Fruit fly (Drosophila melanogaster) whole organism, embryonic: ENCODE measurements around the gene Ugt49B2.

Experiments used
- Atf-2 ChIP-seq: fragments of 200-800 bp; sonication (Bioruptor generic); optimal IDR thresholded peaks from 2 replicates; lab custom pipeline; 2016; ENCODE audit warnings: missing biosample characterization, missing genetic modification characterization
- Atf6 ChIP-seq: fragments of 200-800 bp; sonication (Bioruptor generic); IDR thresholded peaks from 2 replicates; pipeline ENCODE4 v1.3.6; 2022; ENCODE audit warnings: missing biosample characterization, missing genetic modification characterization
- CG10431 ChIP-seq: fragments of 200-800 bp; sonication (Bioruptor generic); optimal IDR thresholded peaks from 3 replicates; lab custom pipeline; 2018; ENCODE audit warnings: missing biosample characterization, mild to moderate bottlenecking, missing genetic modification characterization
- CG12236 ChIP-seq: fragments of 200-800 bp; sonication (Bioruptor generic); optimal IDR thresholded peaks from 2 replicates; lab custom pipeline; 2016; ENCODE audit warnings: missing biosample characterization, missing genetic modification characterization
- CG13296 ChIP-seq: fragments of 200-800 bp; sonication (Bioruptor generic); optimal IDR thresholded peaks from 3 replicates; lab custom pipeline; 2018; ENCODE audit warnings: missing biosample characterization, mild to moderate bottlenecking, missing genetic modification characterization
- CG15601 ChIP-seq: fragments of 200-800 bp; sonication (Bioruptor generic); optimal IDR thresholded peaks from 3 replicates; lab custom pipeline; 2019; ENCODE audit warnings: missing biosample characterization, mild to moderate bottlenecking, missing genetic modification characterization, moderate library complexity
- CG1602 ChIP-seq: fragments of 200-800 bp; sonication (Bioruptor generic); optimal IDR thresholded peaks from 3 replicates; lab custom pipeline; 2016; ENCODE audit warnings: missing biosample characterization, missing genetic modification characterization
- CG16863 ChIP-seq: fragments of 200-800 bp; sonication (Bioruptor generic); optimal IDR thresholded peaks from 3 replicates; lab custom pipeline; 2016; ENCODE audit warnings: missing biosample characterization, missing genetic modification characterization
- CG17568 ChIP-seq: fragments of 200-800 bp; sonication (Bioruptor generic); optimal IDR thresholded peaks from 2 replicates; lab custom pipeline; 2018; ENCODE audit warnings: missing biosample characterization, mild to moderate bottlenecking, missing genetic modification characterization, moderate library complexity
- CG17612 ChIP-seq: fragments of 200-800 bp; sonication (Bioruptor generic); IDR thresholded peaks from 2 replicates; pipeline ENCODE4 v1.3.6; 2022; ENCODE audit warnings: missing biosample characterization, missing genetic modification characterization
- CG2120 ChIP-seq: fragments of 200-800 bp; sonication (Bioruptor generic); optimal IDR thresholded peaks from 3 replicates; lab custom pipeline; 2016; ENCODE audit warnings: missing biosample characterization, missing genetic modification characterization
- CG30431 ChIP-seq: fragments of 200-800 bp; sonication (Bioruptor generic); optimal IDR thresholded peaks from 2 replicates; lab custom pipeline; 2017; ENCODE audit warnings: missing biosample characterization, missing genetic modification characterization
- CG31388 ChIP-seq: fragments of 200-800 bp; sonication (Bioruptor generic); optimal IDR thresholded peaks from 2 replicates; lab custom pipeline; 2016; ENCODE audit warnings: missing biosample characterization, missing genetic modification characterization
- CG3163 ChIP-seq: fragments of 200-800 bp; sonication (Bioruptor generic); optimal IDR thresholded peaks from 3 replicates; lab custom pipeline; 2016; ENCODE audit warnings: missing biosample characterization, missing genetic modification characterization
- CG3838 ChIP-seq: fragments of 200-800 bp; sonication (Bioruptor generic); optimal IDR thresholded peaks from 3 replicates; lab custom pipeline; 2016; ENCODE audit warnings: missing biosample characterization, missing genetic modification characterization
- CG6175 ChIP-seq: fragments of 200-800 bp; sonication (Bioruptor generic); IDR thresholded peaks from 3 replicates; pipeline ENCODE4 v1.3.6; 2022; ENCODE audit warnings: missing biosample characterization, missing genetic modification characterization
- CG7271 ChIP-seq: fragments of 200-800 bp; sonication (Bioruptor generic); optimal IDR thresholded peaks from 2 replicates; lab custom pipeline; 2018; ENCODE audit warnings: missing biosample characterization, mild to moderate bottlenecking, missing genetic modification characterization, moderate library complexity
- CG7839 ChIP-seq: fragments of 200-800 bp; sonication (Bioruptor generic); optimal IDR thresholded peaks from 3 replicates; lab custom pipeline; 2018; ENCODE audit warnings: missing biosample characterization, mild to moderate bottlenecking, missing genetic modification characterization, moderate library complexity
- CG8290 ChIP-seq, 3 experiments: fragments of 200-800 bp; sonication (Bioruptor generic); optimal IDR thresholded peaks; 2 replicates each; lab custom pipeline; 2016 to 2019; ENCODE audit warnings: missing biosample characterization in 3 of 3, missing genetic modification characterization in 3 of 3, mild to moderate bottlenecking in 2 of 3, moderate library complexity in 1 of 3
- CG8944 ChIP-seq: fragments of 200-800 bp; sonication (Bioruptor generic); optimal IDR thresholded peaks from 3 replicates; lab custom pipeline; 2016; ENCODE audit warnings: missing biosample characterization, missing genetic modification characterization
- CTCF ChIP-seq: fragments of 200-800 bp; sonication (Bioruptor generic); optimal IDR thresholded peaks from 2 replicates; lab custom pipeline; 2017; ENCODE audit warnings: missing biosample characterization, mild to moderate bottlenecking, missing genetic modification characterization, moderate library complexity
- Chrac-16 ChIP-seq: fragments of 200-800 bp; sonication (Bioruptor generic); optimal IDR thresholded peaks from 3 replicates; lab custom pipeline; 2016; ENCODE audit warnings: missing biosample characterization, missing genetic modification characterization
- CkIIα-i1 ChIP-seq: fragments of 200-800 bp; sonication (Bioruptor generic); IDR thresholded peaks from 2 replicates; pipeline ENCODE4 v1.3.6; 2022; ENCODE audit warnings: missing biosample characterization, missing genetic modification characterization
- Fer1 ChIP-seq: fragments of 200-800 bp; sonication (Bioruptor generic); optimal IDR thresholded peaks from 2 replicates; lab custom pipeline; 2017; ENCODE audit warnings: missing biosample characterization, mild to moderate bottlenecking, missing genetic modification characterization
- Hr51 ChIP-seq, 2 experiments: fragments of 200-800 bp; sonication (Bioruptor generic); optimal IDR thresholded peaks; 2 replicates in 1 of 2; 3 replicates in 1 of 2; lab custom pipeline; 2016 to 2018; ENCODE audit warnings: missing biosample characterization in 2 of 2, missing genetic modification characterization in 2 of 2, mild to moderate bottlenecking in 1 of 2, moderate library complexity in 1 of 2
- Hsf ChIP-seq: fragments of 200-800 bp; sonication (Bioruptor generic); optimal IDR thresholded peaks from 3 replicates; lab custom pipeline; 2016; ENCODE audit warnings: missing biosample characterization, missing genetic modification characterization
- Oaz ChIP-seq: fragments of 200-800 bp; sonication (Bioruptor generic); IDR thresholded peaks from 2 replicates; pipeline ENCODE4 v1.3.6; 2022; ENCODE audit warnings: missing biosample characterization, missing genetic modification characterization
- Optix ChIP-seq: fragments of 200-800 bp; sonication (Bioruptor generic); IDR thresholded peaks from 3 replicates; pipeline ENCODE4 v1.3.6; 2022; ENCODE audit warnings: missing biosample characterization, missing genetic modification characterization
- Pdp1 ChIP-seq, 2 experiments: fragments of 200-800 bp; sonication (Bioruptor generic); optimal IDR thresholded peaks; 3 replicates each; lab custom pipeline; 2016; ENCODE audit warnings: missing biosample characterization in 2 of 2, missing genetic modification characterization in 2 of 2, mild to moderate bottlenecking in 1 of 2, moderate library complexity in 1 of 2
- Sry-β ChIP-seq: fragments of 200-800 bp; sonication (Bioruptor generic); optimal IDR thresholded peaks from 2 replicates; lab custom pipeline; 2018; ENCODE audit warnings: missing biosample characterization, mild to moderate bottlenecking, missing genetic modification characterization, moderate library complexity
- Usf ChIP-seq: fragments of 200-800 bp; sonication (Bioruptor generic); optimal IDR thresholded peaks from 2 replicates; lab custom pipeline; 2017; ENCODE audit warnings: missing genotype, missing biosample characterization, missing genetic modification characterization
- ab ChIP-seq: fragments of 200-800 bp; sonication (Bioruptor generic); optimal IDR thresholded peaks from 2 replicates; lab custom pipeline; 2016; ENCODE audit warnings: missing biosample characterization, missing genetic modification characterization
- ac ChIP-seq: fragments of 200-800 bp; sonication (Bioruptor generic); optimal IDR thresholded peaks from 3 replicates; lab custom pipeline; 2017; ENCODE audit warnings: missing biosample characterization, mild to moderate bottlenecking, missing genetic modification characterization
- bab2 ChIP-seq: fragments of 200-800 bp; sonication (Bioruptor generic); optimal IDR thresholded peaks from 2 replicates; lab custom pipeline; 2016; ENCODE audit warnings: missing biosample characterization, missing genetic modification characterization
- cad ChIP-seq: fragments of >200 bp; optimal IDR thresholded peaks from 2 replicates; lab custom pipeline; 2017; ENCODE audit warnings: missing biosample characterization, missing genetic modification characterization
- dmrt11E ChIP-seq: fragments of 200-800 bp; sonication (Bioruptor generic); optimal IDR thresholded peaks from 3 replicates; lab custom pipeline; 2018; ENCODE audit warnings: missing biosample characterization, mild to moderate bottlenecking, missing genetic modification characterization, moderate library complexity
- kay ChIP-seq: fragments of 200-800 bp; sonication (Bioruptor generic); optimal IDR thresholded peaks from 2 replicates; lab custom pipeline; 2016; ENCODE audit warnings: missing biosample characterization, missing genetic modification characterization
- lab ChIP-seq: fragments of 200-800 bp; sonication (Bioruptor generic); optimal IDR thresholded peaks from 3 replicates; lab custom pipeline; 2017; ENCODE audit warnings: missing biosample characterization, missing genetic modification characterization, mild to moderate bottlenecking, moderate library complexity, missing genetic modification reagents
- lov ChIP-seq, 2 experiments: fragments of 200-800 bp in 1 of 2; fragments of >200 bp in 1 of 2; sonication (Bioruptor generic) in 1 of 2; IDR thresholded peaks in 1 of 2; optimal IDR thresholded peaks in 1 of 2; 2 replicates in 1 of 2; 3 replicates in 1 of 2; pipeline versions ENCODE4 v1.3.6 to Lab custom; 2017 to 2022; ENCODE audit warnings: missing biosample characterization in 1 of 2, missing genetic modification characterization in 1 of 2
- odd ChIP-seq: fragments of 200-800 bp; sonication (Bioruptor generic); optimal IDR thresholded peaks from 2 replicates; lab custom pipeline; 2017; ENCODE audit warnings: missing biosample characterization, mild to moderate bottlenecking, missing genetic modification characterization
- pb ChIP-seq: fragments of 200-800 bp; sonication (Bioruptor generic); optimal IDR thresholded peaks from 3 replicates; lab custom pipeline; 2016; ENCODE audit warnings: missing biosample characterization, missing genetic modification characterization
- pnt ChIP-seq: fragments of 200-800 bp; sonication (Bioruptor generic); optimal IDR thresholded peaks from 3 replicates; lab custom pipeline; 2016; ENCODE audit warnings: missing biosample characterization, missing genetic modification characterization
- psq ChIP-seq: fragments of 200-800 bp; sonication (Bioruptor generic); optimal IDR thresholded peaks from 2 replicates; lab custom pipeline; 2017; ENCODE audit warnings: missing biosample characterization, missing genetic modification characterization
- sisA ChIP-seq: fragments of 200-800 bp; sonication (Bioruptor generic); IDR thresholded peaks from 2 replicates; pipeline ENCODE4 v1.3.6; 2022; ENCODE audit warnings: missing biosample characterization, missing genetic modification characterization
- sob ChIP-seq: fragments of 200-800 bp; sonication (Bioruptor generic); IDR thresholded peaks from 2 replicates; pipeline ENCODE4 v1.3.6; 2022; ENCODE audit warnings: missing biosample characterization, missing genetic modification characterization
- sqz ChIP-seq: fragments of 200-800 bp; sonication (Bioruptor generic); optimal IDR thresholded peaks from 3 replicates; lab custom pipeline; 2018; ENCODE audit warnings: missing biosample characterization, mild to moderate bottlenecking, missing genetic modification characterization
- tgo ChIP-seq: fragments of 200-800 bp; sonication (Bioruptor generic); IDR thresholded peaks from 3 replicates; pipeline ENCODE4 v1.3.6; 2022; ENCODE audit warnings: missing biosample characterization, missing genetic modification characterization
- tio ChIP-seq: fragments of 200-800 bp; sonication (Bioruptor generic); optimal IDR thresholded peaks from 2 replicates; lab custom pipeline; 2017; ENCODE audit warnings: missing biosample characterization, missing genetic modification characterization, inconsistent platforms
- vfl ChIP-seq: fragments of 200-800 bp; sonication (Bioruptor generic); optimal IDR thresholded peaks from 2 replicates; lab custom pipeline; 2016; ENCODE audit warnings: missing biosample characterization, missing genetic modification characterization
- wek ChIP-seq: fragments of 200-800 bp; sonication (Bioruptor generic); optimal IDR thresholded peaks from 3 replicates; lab custom pipeline; 2018; ENCODE audit warnings: missing biosample characterization, mild to moderate bottlenecking, missing genetic modification characterization, moderate library complexity

Ugt49B2 gene

DNA sequence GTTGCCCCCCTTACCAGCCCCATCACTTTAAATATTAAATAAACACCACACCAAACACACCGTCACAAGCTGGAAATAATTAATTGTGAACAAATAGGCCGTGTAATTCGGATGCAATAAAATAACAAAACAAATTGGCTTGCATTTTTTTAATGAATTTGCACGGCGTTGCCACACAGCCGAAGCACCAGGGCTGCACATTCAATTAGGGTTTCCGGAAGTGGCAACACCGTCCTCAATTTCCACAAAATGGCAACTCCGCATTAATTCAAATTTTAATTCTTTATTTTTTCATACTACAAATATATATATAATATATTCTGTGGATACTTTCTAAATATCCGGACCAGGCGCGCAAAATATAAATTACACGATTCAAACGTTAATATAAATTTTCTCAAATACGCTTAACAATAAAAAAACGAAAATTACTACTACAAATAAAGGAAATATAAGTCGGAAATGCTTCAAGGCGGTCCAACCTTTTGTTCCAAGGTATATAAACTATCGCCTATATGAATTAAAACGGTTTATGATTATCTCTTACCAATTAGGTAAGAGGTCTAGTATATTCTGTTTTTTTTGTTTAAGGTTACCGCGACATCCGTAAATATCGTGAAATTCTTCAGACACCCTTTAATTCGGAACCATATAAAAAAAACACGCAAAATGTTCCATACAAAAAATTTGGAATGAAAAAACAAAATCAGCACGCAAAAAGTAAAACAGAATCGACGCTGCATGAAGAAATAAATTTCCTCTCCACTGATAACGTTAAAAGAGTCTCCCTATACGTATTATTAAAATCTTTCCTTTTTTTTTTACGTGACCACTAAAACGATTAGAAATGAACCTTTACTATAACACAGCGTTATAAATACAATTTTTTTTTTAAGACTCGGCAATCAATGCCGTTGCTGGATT, 25.9 kb downstream of the Ugt49B2 start (continued):
- peak in 1 of 2 experiments; percentile 18 for TF ChIP-seq Pdp1 (GFP tag; optimal IDR thresholded peaks at IDR 0.05; lab: Kevin White, UChicago)
- peak; percentile 66 for TF ChIP-seq Fer1 (GFP tag; lab: Kevin White, UChicago)
- TF ChIP-seq CG1602 (GFP tag; lab: Kevin White, UChicago), result no peak
- no peak for TF ChIP-seq CG31388
- no peak for TF ChIP-seq CG8290 (GFP tag; optimal IDR thresholded peaks at IDR 0.05; lab: Kevin White, UChicago)
- TF ChIP-seq CG8290 (tag; optimal IDR thresholded peaks at IDR 0.05; lab: Kevin White, UChicago), result no peak
- no peak for TF ChIP-seq CG3163 (GFP tag; lab: Kevin White, UChicago)
- TF ChIP-seq CG16863 (GFP tag; lab: Kevin White, UChicago), result no peak
- TF ChIP-seq CG8944 (GFP tag; lab: Kevin White, UChicago), result no peak
- no peak for TF ChIP-seq CG6175 (GFP tag; lab: Robert Waterston, UW)
- no peak for TF ChIP-seq CkIIα-i1 (GFP tag; lab: Robert Waterston, UW)
- no peak for TF ChIP-seq CG12236 (GFP tag; lab: Kevin White, UChicago)
- TF ChIP-seq Oaz, result no peak
- no peak for TF ChIP-seq Atf-2 (GFP tag; lab: Kevin White, UChicago)
- peak; percentile 85 for TF ChIP-seq sqz (GFP tag; lab: Kevin White, UChicago)
- TF ChIP-seq CG3838, result no peak
- TF ChIP-seq Usf (GFP tag; lab: Kevin White, UChicago), result no peak
- no peak for TF ChIP-seq CG15601
- TF ChIP-seq CG7839 (tag; lab: Kevin White, UChicago), result no peak
- no peak for TF ChIP-seq wek (GFP tag; lab: Kevin White, UChicago)
- no peak for TF ChIP-seq odd (GFP tag; lab: Kevin White, UChicago)
- no peak for TF ChIP-seq CG30431 (GFP tag; lab: Kevin White, UChicago)
- no peak for TF ChIP-seq bab2 (GFP tag; lab: Kevin White, UChicago)
- no peak for TF ChIP-seq psq (GFP tag; lab: Kevin White, UChicago)
- no peak for TF ChIP-seq CG7271 (tag; lab: Kevin White, UChicago)
- TF ChIP-seq pnt (GFP tag; lab: Kevin White, UChicago), result no peak
- peak; percentile 10 for TF ChIP-seq CG10431 (GFP tag; lab: Kevin White, UChicago)
- TF ChIP-seq pb (GFP tag; lab: Kevin White, UChicago), result no peak
- no peak for TF ChIP-seq Hsf (GFP tag; lab: Kevin White, UChicago)
- TF ChIP-seq tgo, result no peak
- no peak for TF ChIP-seq cad (GFP tag; lab: Kevin White, UChicago)
- TF ChIP-seq CG17568 (GFP tag; lab: Kevin White, UChicago), result no peak
- no peak for TF ChIP-seq lov (optimal IDR thresholded peaks at IDR 0.05; lab: Kevin White, UChicago)
- no peak for TF ChIP-seq lov (GFP tag; IDR thresholded peaks at IDR 0.05; lab: Robert Waterston, UW)
- TF ChIP-seq CG13296 (GFP tag; lab: Kevin White, UChicago), result peak; percentile 73
- no peak for TF ChIP-seq tio (GFP tag; lab: Kevin White, UChicago)
- TF ChIP-seq sisA (GFP tag; lab: Robert Waterston, UW), result no peak
- TF ChIP-seq Chrac-16 (GFP tag; lab: Kevin White, UChicago), result no peak
- TF ChIP-seq Sry-β (GFP tag; lab: Kevin White, UChicago), result no peak
- no peak for TF ChIP-seq vfl (GFP tag; lab: Kevin White, UChicago)
- TF ChIP-seq CG17612 (GFP tag; lab: Robert Waterston, UW), result no peak
- no peak for TF ChIP-seq Atf6 (GFP tag; lab: Robert Waterston, UW)
- no peak for TF ChIP-seq dmrt11E (tag; lab: Kevin White, UChicago)
- no peak for TF ChIP-seq kay (GFP tag; lab: Kevin White, UChicago)
- TF ChIP-seq Optix (GFP tag; lab: Robert Waterston, UW), result no peak
- TF ChIP-seq ab (GFP tag; lab: Kevin White, UChicago), result no peak
- no peak for TF ChIP-seq ac (GFP tag; lab: Kevin White, UChicago)
- no peak for TF ChIP-seq lab (GFP tag; lab: Kevin White, UChicago)
- TF ChIP-seq Hr51 (GFP tag; optimal IDR thresholded peaks at IDR 0.05; lab: Kevin White, UChicago), result no peak
- peak; percentile 46 for TF ChIP-seq CTCF
- TF ChIP-seq sob (GFP tag; lab: Robert Waterston, UW), result peak; percentile 61
- TF ChIP-seq CG2120, result peak; percentile 15
